Fruit fly (Drosophila melanogaster) Kc167 (cell line): Measurements from ENCODE around the gene mbc.

Experiments used
- h ChIP-seq: fragments of >200 bp; optimal IDR thresholded peaks from 3 replicates; lab custom pipeline; 2018; ENCODE audit warnings: missing external identifiers
- psq ChIP-seq: fragments of >200 bp; optimal IDR thresholded peaks from 2 replicates; lab custom pipeline; 2017; ENCODE audit warnings: missing external identifiers
- ttk ChIP-seq: sonication (Bioruptor generic); optimal IDR thresholded peaks from 2 replicates; lab custom pipeline; 2017; ENCODE audit warnings: missing external identifiers

dm6 chr3R:23823678-23824077 lies 42.1 kb downstream of the mbc start:
- no peak for TF ChIP-seq psq (lab: Kevin White, UChicago)
- no peak for TF ChIP-seq ttk (lab: Kevin White, UChicago)
- no peak for TF ChIP-seq h (lab: Kevin White, UChicago)
